Fruit fly (Drosophila melanogaster): ENCODE data around the gene fabp.
A peak's percentile ranks its signal among the peaks of the same experiment; 100 is the strongest.

fabp gene

DNA sequence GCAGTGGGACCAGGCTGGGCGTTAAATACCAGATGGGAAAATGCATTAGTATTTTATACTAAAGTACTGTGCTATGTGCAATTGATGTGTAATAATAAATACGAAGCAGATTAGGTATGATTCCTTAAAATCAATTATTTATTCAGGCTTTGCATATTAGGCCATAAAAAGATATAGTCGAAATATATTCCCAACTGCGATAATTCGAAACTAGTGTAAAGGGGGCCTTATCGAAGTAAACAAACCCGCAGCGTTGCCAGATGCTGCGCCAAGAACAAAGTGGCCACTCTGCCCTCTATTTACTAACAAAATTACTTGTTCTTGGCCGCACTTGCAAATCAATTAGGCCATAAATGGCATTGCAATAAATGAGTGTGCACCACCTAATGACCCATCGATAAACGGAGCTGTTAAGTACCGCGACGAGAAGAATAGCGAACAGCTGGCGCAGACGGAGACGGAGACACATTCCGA is 9.3 kb downstream of the fabp start, which contains the start of gene CG10898 (continued):
- TF ChIP-seq ssp (GFP tag; IDR thresholded peaks at IDR 0.05) (peak; percentile 91), ken (GFP tag; IDR thresholded peaks at IDR 0.05) (peak; percentile 91), HLH4C (GFP tag; IDR thresholded peaks at IDR 0.05; ENCODE audit: partially characterized antibody) (0 out of 3 replicates have a peak, but pooled peaks have one; percentile 36), CG1603 (tag; optimal IDR thresholded peaks at IDR 0.05) (peak; percentile 92), Jarid2 (GFP tag; optimal IDR thresholded peaks at IDR 0.05) (peak; percentile 43), Atf3 (GFP tag; optimal IDR thresholded peaks at IDR 0.05) (peak; percentile 66), Antp (GFP tag; optimal IDR thresholded peaks at IDR 0.05) (peak; percentile 88), sim (GFP tag; IDR thresholded peaks at IDR 0.05) (no peak), PHDP (tag; optimal IDR thresholded peaks at IDR 0.05) (peak; percentile 84), ttk (GFP tag; IDR thresholded peaks at IDR 0.05) (peak; percentile 82), CG13296 (GFP tag; optimal IDR thresholded peaks at IDR 0.05) (peak; percentile 72), mam (GFP tag; optimal IDR thresholded peaks at IDR 0.05) (peak; percentile 90), Opbp (GFP tag; IDR thresholded peaks at IDR 0.05; ENCODE audit: partially characterized antibody) (no peak), al (GFP tag; IDR thresholded peaks at IDR 0.05) (peak; percentile 78), CG10979 (tag; optimal IDR thresholded peaks at IDR 0.05) (peak; percentile 70), Dip2 (GFP tag; IDR thresholded peaks at IDR 0.05) (no peak), nerfin-2 (GFP tag; IDR thresholded peaks at IDR 0.05; ENCODE audit: partially characterized antibody) (no peak), lmd (GFP tag; IDR thresholded peaks at IDR 0.05) (peak; percentile 86), CG15514 (GFP tag; optimal IDR thresholded peaks at IDR 0.05) (peak; percentile 80), wor (GFP tag; IDR thresholded peaks at IDR 0.05) (peak; percentile 58), so (GFP tag; IDR thresholded peaks at IDR 0.05) (peak; percentile 88), CG3163 (GFP tag; optimal IDR thresholded peaks at IDR 0.05) (peak; percentile 65), ase (GFP tag; IDR thresholded peaks at IDR 0.05) (peak; percentile 86), MTF-1 (GFP tag; optimal IDR thresholded peaks at IDR 0.05; ENCODE audit: borderline replicate concordance) (peak; percentile 18), sisA (GFP tag; IDR thresholded peaks at IDR 0.05) (peak; percentile 87), Atf-2 (GFP tag; optimal IDR thresholded peaks at IDR 0.05) (peak; percentile 81), Ets65A (GFP tag) (peak; percentile 98), run (tag; optimal IDR thresholded peaks at IDR 0.05) (peak; percentile 7), chm (GFP tag; IDR thresholded peaks at IDR 0.05) (peak; percentile 90), CG1529 (GFP tag; optimal IDR thresholded peaks at IDR 0.05) (peak; percentile 33), stc (GFP tag; IDR thresholded peaks at IDR 0.05) (peak; percentile 83), CG16779 (GFP tag; IDR thresholded peaks at IDR 0.05) (peak; percentile 77), crc (GFP tag; optimal IDR thresholded peaks at IDR 0.05) (peak; percentile 57), onecut (GFP tag; IDR thresholded peaks at IDR 0.05) (peak; percentile 53), Spps (tag; optimal IDR thresholded peaks at IDR 0.05) (peak; percentile 62), HmgZ (tag; optimal IDR thresholded peaks at IDR 0.05) (peak; percentile 89), ewg (GFP tag; optimal IDR thresholded peaks at IDR 0.05) (peak; percentile 72), Myb (GFP tag; optimal IDR thresholded peaks at IDR 0.05) (peak; percentile 98), CTCF (GFP tag; optimal IDR thresholded peaks at IDR 0.05) (no peak), CG12744 (GFP tag; optimal IDR thresholded peaks at IDR 0.05) (peak; percentile 80), Deaf1 (tag; optimal IDR thresholded peaks at IDR 0.05) (peak; percentile 37), NK7.1 (GFP tag; optimal IDR thresholded peaks at IDR 0.05) (peak; percentile 65), Ets97D (GFP tag; optimal IDR thresholded peaks at IDR 0.05) (peak; percentile 90), H15 (GFP tag; IDR thresholded peaks at IDR 0.05) (peak; percentile 81), Ravus (GFP tag; IDR thresholded peaks at IDR 0.05) (no peak), CG18476 (GFP tag; optimal IDR thresholded peaks at IDR 0.05) (peak; percentile 69), Side (GFP tag; optimal IDR thresholded peaks at IDR 0.05) (peak; percentile 83), CG31441 (GFP tag; IDR thresholded peaks at IDR 0.05) (peak; percentile 61), Elba2 (GFP tag; optimal IDR thresholded peaks at IDR 0.05) (peak; percentile 69), CrebB (tag; optimal IDR thresholded peaks at IDR 0.05) (peak; percentile 71), Abd-B (GFP tag; optimal IDR thresholded peaks at IDR 0.05) (peak; percentile 84), CG9215 (GFP tag; IDR thresholded peaks at IDR 0.05) (peak; percentile 76)
